Fruit fly (Drosophila melanogaster) whole organism, wandering third instar larva: ENCODE results near the gene CG33631.

ENCODE experiments used
- Abd-B ChIP-seq: fragments of >200 bp; optimal IDR thresholded peaks from 2 replicates; lab custom pipeline; 2017; ENCODE audit warnings: missing biosample characterization, missing genetic modification characterization
- CG9705 ChIP-seq: fragments of 200-800 bp; sonication (Bioruptor generic); optimal IDR thresholded peaks from 2 replicates; lab custom pipeline; 2018; ENCODE audit warnings: missing biosample characterization, mild to moderate bottlenecking, missing genetic modification characterization
- CrebA ChIP-seq: fragments of 200-800 bp; sonication (Bioruptor generic); optimal IDR thresholded peaks from 2 replicates; lab custom pipeline; 2016; ENCODE audit warnings: missing biosample characterization, mild to moderate bottlenecking, missing genetic modification characterization, borderline replicate concordance
- Dfd ChIP-seq: fragments of >200 bp; optimal IDR thresholded peaks from 2 replicates; lab custom pipeline; 2017; ENCODE audit warnings: missing biosample characterization, missing genetic modification characterization
- HLH106 ChIP-seq: fragments of 200-800 bp; optimal IDR thresholded peaks from 3 replicates; lab custom pipeline; 2019; ENCODE audit warnings: missing biosample characterization, mild to moderate bottlenecking, missing genetic modification characterization, moderate library complexity
- Hnf4 ChIP-seq: fragments of 200-800 bp; sonication (Bioruptor generic); optimal IDR thresholded peaks from 2 replicates; lab custom pipeline; 2016; ENCODE audit warnings: missing biosample characterization, mild to moderate bottlenecking, missing genetic modification characterization
- Hr78 ChIP-seq: fragments of >200 bp; optimal IDR thresholded peaks from 2 replicates; lab custom pipeline; 2017; ENCODE audit warnings: missing biosample characterization, missing genetic modification characterization
- Hr83 ChIP-seq: fragments of 200-300 bp; sonication (Bioruptor generic); optimal IDR thresholded peaks from 2 replicates; lab custom pipeline; 2016; ENCODE audit warnings: missing biosample characterization, mild to moderate bottlenecking, missing genetic modification characterization, moderate library complexity; ENCODE audit not compliant: poor library complexity, severe bottlenecking
- Mio ChIP-seq: sonication (Bioruptor generic); optimal IDR thresholded peaks from 2 replicates; lab custom pipeline; 2016; ENCODE audit warnings: missing biosample characterization, missing genetic modification characterization
- Myc ChIP-seq: fragments of >200 bp; optimal IDR thresholded peaks from 2 replicates; lab custom pipeline; 2017
- N ChIP-seq: fragments of >200 bp; optimal IDR thresholded peaks from 2 replicates; lab custom pipeline; 2018; ENCODE audit warnings: missing biosample characterization, missing external identifiers, missing genetic modification characterization
- OdsH ChIP-seq: fragments of 200-800 bp; sonication (Bioruptor generic); optimal IDR thresholded peaks from 2 replicates; lab custom pipeline; 2016; ENCODE audit warnings: missing biosample characterization, mild to moderate bottlenecking, missing genetic modification characterization
- Rel ChIP-seq, 2 experiments: fragments of 200-800 bp; sonication (Bioruptor generic) in 1 of 2; optimal IDR thresholded peaks; 2 replicates in 1 of 2; 3 replicates in 1 of 2; lab custom pipeline; 2016 to 2019; ENCODE audit warnings: mild to moderate bottlenecking in 2 of 2, missing biosample characterization in 2 of 2, missing genetic modification characterization in 2 of 2, moderate library complexity in 1 of 2
- Vsx2 ChIP-seq: fragments of 200-300, 225-300 bp; sonication (Bioruptor generic); optimal IDR thresholded peaks from 2 replicates; lab custom pipeline; 2018; ENCODE audit warnings: missing biosample characterization, missing genetic modification characterization; ENCODE audit not compliant: partially characterized antibody
- br ChIP-seq: fragments of 200-800 bp; sonication (Bioruptor generic); optimal IDR thresholded peaks from 2 replicates; lab custom pipeline; 2016; ENCODE audit warnings: missing biosample characterization, missing genetic modification characterization
- brk ChIP-seq: fragments of 200-800 bp; sonication (Bioruptor generic); optimal IDR thresholded peaks from 2 replicates; lab custom pipeline; 2016; ENCODE audit warnings: missing biosample characterization, mild to moderate bottlenecking, missing genetic modification characterization
- dl ChIP-seq, 2 experiments: fragments of 175-275, 200-275 bp in 1 of 2; fragments of 200-275 bp in 1 of 2; sonication (Bioruptor generic); optimal IDR thresholded peaks; lab custom pipeline; 2018; ENCODE audit warnings: mild to moderate bottlenecking in 2 of 2, missing biosample characterization in 2 of 2, missing genetic modification characterization in 2 of 2, moderate library complexity in 2 of 2; ENCODE audit not compliant: partially characterized antibody in 2 of 2, insufficient read depth in 1 of 2
- dmrt93B ChIP-seq: fragments of 200-800 bp; sonication (Bioruptor generic); optimal IDR thresholded peaks from 2 replicates; lab custom pipeline; 2018; ENCODE audit warnings: missing biosample characterization, mild to moderate bottlenecking, missing genetic modification characterization
- dsf ChIP-seq: sonication (Bioruptor generic); optimal IDR thresholded peaks from 2 replicates; lab custom pipeline; 2016; ENCODE audit warnings: missing biosample characterization, missing genetic modification characterization, borderline replicate concordance
- ey ChIP-seq: fragments of 200-800 bp; sonication (Bioruptor generic); optimal IDR thresholded peaks from 2 replicates; lab custom pipeline; 2016; ENCODE audit warnings: missing biosample characterization, missing genetic modification characterization
- foxo ChIP-seq, 2 experiments: fragments of 200-800 bp; sonication (Bioruptor generic); optimal IDR thresholded peaks; 2 replicates in 1 of 2; 3 replicates in 1 of 2; lab custom pipeline; 2016 to 2017; ENCODE audit warnings: missing biosample characterization in 2 of 2, missing genetic modification characterization in 2 of 2
- h ChIP-seq: fragments of 200-800 bp; sonication (Bioruptor generic); optimal IDR thresholded peaks from 3 replicates; lab custom pipeline; 2016; ENCODE audit warnings: missing biosample characterization, mild to moderate bottlenecking, missing genetic modification characterization
- jim ChIP-seq: fragments of 175-275, 200-325 bp; sonication (Bioruptor generic); optimal IDR thresholded peaks from 2 replicates; lab custom pipeline; 2016; ENCODE audit warnings: missing biosample characterization, mild to moderate bottlenecking, missing genetic modification characterization
- lola ChIP-seq: fragments of >200 bp; optimal IDR thresholded peaks from 2 replicates; lab custom pipeline; 2017; ENCODE audit warnings: missing biosample characterization, missing genetic modification characterization
- pan ChIP-seq: fragments of >200 bp; optimal IDR thresholded peaks from 2 replicates; lab custom pipeline; 2017
- psq ChIP-seq: fragments of 200-800 bp; sonication (Bioruptor generic); optimal IDR thresholded peaks from 3 replicates; lab custom pipeline; 2017; ENCODE audit warnings: missing biosample characterization, mild to moderate bottlenecking, missing genetic modification characterization, moderate library complexity
- sage ChIP-seq: fragments of 200-800 bp; sonication (Bioruptor generic); optimal IDR thresholded peaks from 2 replicates; lab custom pipeline; 2016; ENCODE audit warnings: missing biosample characterization, mild to moderate bottlenecking, missing genetic modification characterization
- sv ChIP-seq: fragments of 200-800 bp; sonication (Bioruptor generic); optimal IDR thresholded peaks from 3 replicates; lab custom pipeline; 2016; ENCODE audit warnings: missing biosample characterization, missing genetic modification characterization
- tai ChIP-seq: sonication (Bioruptor generic); optimal IDR thresholded peaks from 2 replicates; lab custom pipeline; 2016; ENCODE audit warnings: missing biosample characterization, missing genetic modification characterization
- usp ChIP-seq: fragments of >200 bp; optimal IDR thresholded peaks from 2 replicates; lab custom pipeline; 2017; ENCODE audit warnings: missing biosample characterization, missing genetic modification characterization
- woc ChIP-seq: sonication (Bioruptor generic); optimal IDR thresholded peaks from 2 replicates; lab custom pipeline; 2016; ENCODE audit warnings: missing biosample characterization, mild to moderate bottlenecking, missing genetic modification characterization

CG33631 gene

DNA sequence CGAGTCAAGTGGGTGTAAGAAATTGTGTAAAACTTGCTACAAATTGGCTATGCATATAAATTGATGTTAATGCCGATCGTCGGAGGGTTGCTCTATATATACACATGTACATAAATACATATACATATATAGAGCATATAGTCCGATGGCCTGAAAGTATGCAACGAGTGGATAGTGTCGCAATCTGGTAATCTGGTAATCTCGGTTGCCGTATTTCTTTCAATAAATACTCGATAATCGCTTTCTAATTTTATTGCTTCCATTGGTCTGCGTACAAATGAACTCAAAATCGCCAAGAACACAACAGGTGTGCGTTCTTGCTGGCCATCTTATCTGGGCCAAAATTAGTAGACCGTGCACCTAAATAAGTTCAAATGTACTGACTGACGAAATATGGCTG lies 4.4 kb upstream of the CG33631 start:
- no peak for TF ChIP-seq woc (GFP tag; lab: Kevin White, UChicago)
- TF ChIP-seq Dfd (GFP tag; lab: Kevin White, UChicago) = no peak
- no peak for TF ChIP-seq OdsH (GFP tag; lab: Kevin White, UChicago)
- no peak for TF ChIP-seq ey (GFP tag; lab: Kevin White, UChicago)
- no peak for TF ChIP-seq Myc (lab: Kevin White, UChicago)
- no peak for TF ChIP-seq sage
- TF ChIP-seq jim (GFP tag; lab: Kevin White, UChicago) = no peak
- TF ChIP-seq Rel (GFP tag; optimal IDR thresholded peaks at IDR 0.05; lab: Kevin White, UChicago) = no peak
- no peak for TF ChIP-seq Rel (tag; optimal IDR thresholded peaks at IDR 0.05; lab: Kevin White, UChicago)
- no peak for TF ChIP-seq Hnf4 (GFP tag; lab: Kevin White, UChicago)

DNA sequence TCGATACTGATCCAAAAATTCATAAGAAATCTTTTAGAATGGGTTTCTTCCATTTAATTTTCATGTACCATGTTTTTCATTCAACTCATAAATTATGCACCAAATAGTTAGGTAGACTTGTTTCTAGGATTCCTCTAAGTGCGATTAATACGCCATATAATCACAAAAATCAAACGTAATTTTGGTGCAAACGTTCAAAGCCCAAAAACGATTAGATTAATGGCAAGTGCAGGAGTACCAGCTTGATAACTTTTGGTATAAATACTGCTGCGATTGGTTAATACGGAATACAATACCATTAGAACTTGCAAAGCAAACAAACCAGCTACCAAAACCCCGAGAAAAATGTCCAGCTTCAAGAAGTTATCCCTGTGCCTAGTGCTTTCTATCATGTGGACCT lies 3.9 kb upstream of the CG33631 start, which contains the start of gene Npc2c:
Gene Npc2c (plus strand): TSS at position 301 of the 400 bp plus-strand sequence.
- TF ChIP-seq ey (GFP tag; lab: Kevin White, UChicago) (no peak), foxo (GFP tag; optimal IDR thresholded peaks at IDR 0.05; lab: Kevin White, UChicago) (no peak), Hr78 (no peak), Vsx2 (GFP tag; lab: Kevin White, UChicago) (no peak), pan (lab: Kevin White, UChicago) (no peak), dsf (GFP tag; lab: Kevin White, UChicago) (no peak), OdsH (GFP tag; lab: Kevin White, UChicago) (no peak), psq (no peak), brk (GFP tag; lab: Kevin White, UChicago) (no peak), sage (no peak), N (GFP tag; lab: Kevin White, UChicago) (no peak), Dfd (GFP tag; lab: Kevin White, UChicago) (no peak), sv (GFP tag; lab: Kevin White, UChicago) (no peak), tai (GFP tag; lab: Kevin White, UChicago) (no peak), Rel (GFP tag; optimal IDR thresholded peaks at IDR 0.05; lab: Kevin White, UChicago) (no peak), Rel (tag; optimal IDR thresholded peaks at IDR 0.05; lab: Kevin White, UChicago) (no peak), usp (GFP tag; lab: Kevin White, UChicago) (no peak), br (GFP tag; lab: Kevin White, UChicago) (no peak), dmrt93B (GFP tag; lab: Kevin White, UChicago) (no peak), Myc (lab: Kevin White, UChicago) (no peak)

DNA sequence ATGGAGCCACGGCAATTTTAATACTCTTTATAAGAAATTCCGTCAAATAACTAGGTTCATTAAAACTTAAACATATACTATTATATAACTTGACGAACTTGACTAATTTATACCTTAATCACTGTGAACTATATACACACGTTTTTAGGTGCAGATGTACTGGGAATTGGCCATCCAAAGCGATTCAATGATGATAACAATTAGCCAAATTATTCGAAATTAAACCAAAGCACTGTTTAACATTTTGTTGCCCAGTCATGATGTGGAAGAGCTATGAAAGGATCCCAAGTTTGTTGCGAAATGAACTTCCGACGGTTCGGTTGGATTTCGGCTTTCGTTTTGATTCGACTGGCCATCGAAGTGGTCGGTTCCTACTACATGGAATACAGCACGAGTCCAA lies 1.5 kb upstream of the CG33631 start, which contains the start of gene CG33630:
Gene CG33630 (plus strand): TSS at position 301 of the 400 bp plus-strand sequence.
- TF ChIP-seq tai (GFP tag; lab: Kevin White, UChicago) (no peak), woc (GFP tag; lab: Kevin White, UChicago) (no peak), brk (GFP tag; lab: Kevin White, UChicago) (no peak), dsf (GFP tag; lab: Kevin White, UChicago) (no peak), br (GFP tag; lab: Kevin White, UChicago) (no peak), HLH106 (no peak), CG9705 (GFP tag; lab: Kevin White, UChicago) (no peak), jim (GFP tag; lab: Kevin White, UChicago) (no peak), dl (GFP tag; optimal IDR thresholded peaks at IDR 0.05; lab: Kevin White, UChicago; ENCODE audit: insufficient read depth in 1 of 2, partially characterized antibody in 2 of 2) (no peak), CrebA (GFP tag; lab: Kevin White, UChicago) (no peak)

DNA sequence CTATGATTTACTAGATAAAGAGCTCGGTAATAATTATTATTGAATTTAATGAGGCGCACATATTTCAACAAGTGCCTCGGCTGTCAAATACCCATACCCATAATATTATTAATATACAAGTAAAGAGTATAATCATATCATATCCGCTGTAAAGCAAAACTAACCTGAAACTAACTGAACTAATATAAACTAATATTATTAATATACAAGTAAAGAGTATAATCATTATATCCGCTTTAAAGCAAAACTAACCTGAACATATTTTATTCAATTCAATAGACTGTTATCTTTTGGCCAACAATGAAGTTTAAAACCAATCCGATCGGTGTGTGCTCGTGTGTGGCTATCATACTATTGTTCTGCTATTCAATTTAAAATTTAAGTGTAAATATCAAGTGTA lies 2.7 kb downstream of the CG33631 start, which contains the start of gene CG33783:
Gene CG33783 (plus strand): TSS at position 301 of the 400 bp plus-strand sequence.
- TF ChIP-seq h (GFP tag; lab: Kevin White, UChicago) = no peak
- TF ChIP-seq dmrt93B (GFP tag; lab: Kevin White, UChicago) = no peak
- TF ChIP-seq ey (GFP tag; lab: Kevin White, UChicago) = no peak
- no peak for TF ChIP-seq Myc (lab: Kevin White, UChicago)
- TF ChIP-seq lola (GFP tag; lab: Kevin White, UChicago) = no peak
- no peak for TF ChIP-seq Mio (GFP tag; lab: Kevin White, UChicago)
- no peak for TF ChIP-seq psq
- no peak for TF ChIP-seq dsf (GFP tag; lab: Kevin White, UChicago)
- TF ChIP-seq Abd-B (GFP tag; lab: Kevin White, UChicago) = no peak
- no peak for TF ChIP-seq Vsx2 (GFP tag; lab: Kevin White, UChicago)
- TF ChIP-seq sv (GFP tag; lab: Kevin White, UChicago) = no peak
- no peak for TF ChIP-seq Hr83 (GFP tag; lab: Kevin White, UChicago)
